Fruit fly (Drosophila melanogaster) whole organism, embryonic: ENCODE measurements around the gene CG43120.

Source experiments
- Antp ChIP-seq: fragments of 200-800 bp; sonication (Bioruptor generic); optimal IDR thresholded peaks from 3 replicates; lab custom pipeline; 2016; ENCODE audit warnings: missing biosample characterization, missing genetic modification characterization
- Atf3 ChIP-seq: fragments of 200-800 bp; sonication (Bioruptor generic); optimal IDR thresholded peaks from 3 replicates; lab custom pipeline; 2016; ENCODE audit warnings: missing biosample characterization, missing genetic modification characterization
- CG10654 ChIP-seq: fragments of 200-800 bp; sonication (Bioruptor generic); optimal IDR thresholded peaks from 2 replicates; lab custom pipeline; 2016; ENCODE audit warnings: missing biosample characterization, missing genetic modification characterization
- CG11456 ChIP-seq: fragments of 200-800 bp; sonication (Bioruptor generic); IDR thresholded peaks from 3 replicates; pipeline ENCODE4 v1.3.6; 2022; ENCODE audit warnings: missing biosample characterization, missing genetic modification characterization
- CG11560 ChIP-seq: fragments of 200-800 bp; sonication (Bioruptor generic); IDR thresholded peaks from 3 replicates; pipeline ENCODE4 v1.3.6; 2022; ENCODE audit warnings: missing biosample characterization, missing genetic modification characterization
- CG12104 ChIP-seq: fragments of 200-800 bp; sonication (Bioruptor generic); optimal IDR thresholded peaks from 3 replicates; lab custom pipeline; 2016; ENCODE audit warnings: missing biosample characterization, missing genetic modification characterization
- CG12155 ChIP-seq: fragments of 200-800 bp; sonication (Bioruptor generic); optimal IDR thresholded peaks from 3 replicates; lab custom pipeline; 2016; ENCODE audit warnings: missing biosample characterization, missing genetic modification characterization
- CG12391 ChIP-seq: fragments of 200-800 bp; sonication (Bioruptor generic); optimal IDR thresholded peaks from 3 replicates; lab custom pipeline; 2018; ENCODE audit warnings: missing biosample characterization, mild to moderate bottlenecking, missing genetic modification characterization, moderate library complexity
- CG15011 ChIP-seq: fragments of 200-800 bp; sonication (Bioruptor generic); optimal IDR thresholded peaks from 3 replicates; lab custom pipeline; 2018; ENCODE audit warnings: missing biosample characterization, mild to moderate bottlenecking, missing genetic modification characterization
- CG16815 ChIP-seq: fragments of 200-800 bp; sonication (Bioruptor generic); optimal IDR thresholded peaks from 3 replicates; lab custom pipeline; 2017; ENCODE audit warnings: missing biosample characterization, mild to moderate bottlenecking, missing genetic modification characterization
- CG17359 ChIP-seq: fragments of 200-800 bp; sonication (Bioruptor generic); optimal IDR thresholded peaks from 3 replicates; lab custom pipeline; 2018; ENCODE audit warnings: missing biosample characterization, mild to moderate bottlenecking, missing genetic modification characterization, moderate library complexity
- CG17612 ChIP-seq: fragments of 200-800 bp; sonication (Bioruptor generic); IDR thresholded peaks from 2 replicates; pipeline ENCODE4 v1.3.6; 2022; ENCODE audit warnings: missing biosample characterization, missing genetic modification characterization
- CG2116 ChIP-seq: fragments of 200-800 bp; sonication (Bioruptor generic); optimal IDR thresholded peaks from 3 replicates; lab custom pipeline; 2018; ENCODE audit warnings: missing biosample characterization, mild to moderate bottlenecking, missing genetic modification characterization
- CG6654 ChIP-seq: fragments of 200-800 bp; sonication (Bioruptor generic); optimal IDR thresholded peaks from 2 replicates; lab custom pipeline; 2017; ENCODE audit warnings: missing biosample characterization, mild to moderate bottlenecking, missing genetic modification characterization
- CG7556 ChIP-seq: fragments of 200-800 bp; sonication (Bioruptor generic); optimal IDR thresholded peaks from 2 replicates; lab custom pipeline; 2017; ENCODE audit warnings: missing biosample characterization, mild to moderate bottlenecking, missing genetic modification characterization
- CG8281 ChIP-seq: fragments of 200-800 bp; sonication (Bioruptor generic); optimal IDR thresholded peaks from 2 replicates; lab custom pipeline; 2018; ENCODE audit warnings: missing biosample characterization, mild to moderate bottlenecking, missing genetic modification characterization, moderate library complexity
- CG9797 ChIP-seq: fragments of 200-800 bp; sonication (Bioruptor generic); optimal IDR thresholded peaks from 3 replicates; lab custom pipeline; 2018; ENCODE audit warnings: missing biosample characterization, mild to moderate bottlenecking, missing genetic modification characterization
- CG9876 ChIP-seq: fragments of 200-800 bp; sonication (Bioruptor generic); optimal IDR thresholded peaks from 2 replicates; lab custom pipeline; 2016; ENCODE audit warnings: missing biosample characterization, missing genetic modification characterization
- Dek ChIP-seq: fragments of 200-800 bp; sonication (Bioruptor generic); optimal IDR thresholded peaks from 3 replicates; lab custom pipeline; 2019; ENCODE audit warnings: missing biosample characterization, mild to moderate bottlenecking, missing genetic modification characterization, moderate library complexity
- Dll ChIP-seq: fragments of 200-800 bp; sonication (Bioruptor generic); IDR thresholded peaks from 4 replicates; pipeline ENCODE4 v1.3.6; 2022; ENCODE audit warnings: missing biosample characterization, missing genetic modification characterization; ENCODE audit not compliant: partially characterized antibody
- Ets65A ChIP-seq: fragments of 200-800 bp; sonication (Bioruptor generic); peaks from one replicate; lab custom pipeline; 2016; ENCODE audit warnings: missing biosample characterization, missing genetic modification characterization
- Fer3 ChIP-seq: fragments of 200-800 bp; sonication (Bioruptor generic); optimal IDR thresholded peaks from 2 replicates; lab custom pipeline; 2018; ENCODE audit warnings: missing biosample characterization, mild to moderate bottlenecking, missing genetic modification characterization, moderate library complexity
- H2.0 ChIP-seq: fragments of 200-800 bp; sonication (Bioruptor generic); IDR thresholded peaks from 2 replicates; pipeline ENCODE4 v1.3.6; 2022; ENCODE audit warnings: missing biosample characterization, missing genetic modification characterization
- HHEX ChIP-seq: fragments of 200-800 bp; sonication (Bioruptor generic); optimal IDR thresholded peaks from 3 replicates; lab custom pipeline; 2017; ENCODE audit warnings: missing biosample characterization, mild to moderate bottlenecking, missing genetic modification characterization, missing genetic modification reagents
- MESR4 ChIP-seq: fragments of 200-800 bp; sonication (Bioruptor generic); optimal IDR thresholded peaks from 2 replicates; lab custom pipeline; 2018; ENCODE audit warnings: missing biosample characterization, mild to moderate bottlenecking, missing genetic modification characterization, moderate library complexity
- Mad ChIP-seq: fragments of 200-800 bp; sonication (Bioruptor generic); optimal IDR thresholded peaks from 2 replicates; lab custom pipeline; 2016; ENCODE audit warnings: missing biosample characterization, missing genetic modification characterization
- Taf1 ChIP-seq: fragments of 200-800 bp; sonication (Bioruptor generic); IDR thresholded peaks from 2 replicates; pipeline ENCODE4 v1.3.6; 2022; ENCODE audit warnings: missing biosample characterization, missing genetic modification characterization
- Vsx1 ChIP-seq: fragments of 200-800 bp; sonication (Bioruptor generic); optimal IDR thresholded peaks from 2 replicates; lab custom pipeline; 2017; ENCODE audit warnings: missing biosample characterization, mild to moderate bottlenecking, missing genetic modification characterization, missing genetic modification reagents
- Xbp1 ChIP-seq: fragments of 200-800 bp; sonication (Bioruptor generic); optimal IDR thresholded peaks from 3 replicates; lab custom pipeline; 2016; ENCODE audit warnings: missing biosample characterization, mild to moderate bottlenecking, missing genetic modification characterization
- bigmax ChIP-seq: fragments of 200-800 bp; sonication (Bioruptor generic); optimal IDR thresholded peaks from 2 replicates; lab custom pipeline; 2018; ENCODE audit warnings: missing biosample characterization, mild to moderate bottlenecking, missing genetic modification characterization
- cad ChIP-seq: fragments of >200 bp; optimal IDR thresholded peaks from 2 replicates; lab custom pipeline; 2017; ENCODE audit warnings: missing biosample characterization, missing genetic modification characterization
- cg ChIP-seq: fragments of 200-800 bp; sonication (Bioruptor generic); optimal IDR thresholded peaks from 3 replicates; lab custom pipeline; 2019; ENCODE audit warnings: missing biosample characterization, mild to moderate bottlenecking, missing genetic modification characterization, moderate library complexity
- chif ChIP-seq, 2 experiments: fragments of 200-800 bp; sonication (Bioruptor generic); optimal IDR thresholded peaks; 3 replicates each; lab custom pipeline; 2016; ENCODE audit warnings: missing biosample characterization in 2 of 2, missing genetic modification characterization in 2 of 2
- chm ChIP-seq: fragments of 200-800 bp; sonication (Bioruptor generic); IDR thresholded peaks from 2 replicates; pipeline ENCODE4 v1.3.6; 2022; ENCODE audit warnings: missing biosample characterization, missing genetic modification characterization
- chn ChIP-seq: fragments of 200-800 bp; sonication (Bioruptor generic); optimal IDR thresholded peaks from 2 replicates; lab custom pipeline; 2016; ENCODE audit warnings: missing biosample characterization, missing genetic modification characterization
- cwo ChIP-seq: fragments of 200-800 bp; sonication (Bioruptor generic); optimal IDR thresholded peaks from 3 replicates; lab custom pipeline; 2017; ENCODE audit warnings: missing biosample characterization, missing genetic modification characterization, mild to moderate bottlenecking, moderate library complexity, missing genetic modification reagents
- fd64A ChIP-seq: fragments of 200-800 bp; sonication (Bioruptor generic); optimal IDR thresholded peaks from 3 replicates; lab custom pipeline; 2018; ENCODE audit warnings: missing biosample characterization, mild to moderate bottlenecking, missing genetic modification characterization
- fd96Cb ChIP-seq: fragments of 200-800 bp; sonication (Bioruptor generic); optimal IDR thresholded peaks from 2 replicates; lab custom pipeline; 2018; ENCODE audit warnings: missing biosample characterization, mild to moderate bottlenecking, missing genetic modification characterization, moderate library complexity
- gcm ChIP-seq: fragments of 200-800 bp; sonication (Bioruptor generic); optimal IDR thresholded peaks from 2 replicates; lab custom pipeline; 2019; ENCODE audit warnings: missing biosample characterization, mild to moderate bottlenecking, missing genetic modification characterization, moderate library complexity
- hb ChIP-seq: fragments of 200-800 bp; sonication (Bioruptor generic); IDR thresholded peaks from 3 replicates; pipeline ENCODE4 v1.3.6; 2022; ENCODE audit warnings: missing biosample characterization, missing genetic modification characterization; ENCODE audit not compliant: partially characterized antibody
- hbn ChIP-seq: fragments of 200-800 bp; sonication (Bioruptor generic); IDR thresholded peaks from 2 replicates; pipeline ENCODE4 v1.3.6; 2022; ENCODE audit warnings: missing biosample characterization, missing genetic modification characterization; ENCODE audit not compliant: partially characterized antibody
- lilli ChIP-seq: fragments of 200-800 bp; sonication (Bioruptor generic); optimal IDR thresholded peaks from 3 replicates; lab custom pipeline; 2016; ENCODE audit warnings: missing biosample characterization, missing genetic modification characterization
- lola ChIP-seq, 3 experiments: fragments of >200 bp in 2 of 3; fragments of 200-800 bp in 1 of 3; sonication (Bioruptor generic) in 1 of 3; optimal IDR thresholded peaks; 2 replicates each; lab custom pipeline; 2017 to 2019; ENCODE audit warnings: missing biosample characterization in 3 of 3, missing genetic modification characterization in 3 of 3, mild to moderate bottlenecking in 1 of 3, moderate library complexity in 1 of 3
- mam ChIP-seq: fragments of 200-800 bp; sonication (Bioruptor generic); optimal IDR thresholded peaks from 3 replicates; lab custom pipeline; 2016; ENCODE audit warnings: missing biosample characterization, missing genetic modification characterization
- mld ChIP-seq: fragments of 200-800 bp; sonication (Bioruptor generic); IDR thresholded peaks from 3 replicates; pipeline ENCODE4 v1.3.6; 2022; ENCODE audit warnings: missing biosample characterization, missing genetic modification characterization; ENCODE audit not compliant: partially characterized antibody
- pum ChIP-seq: fragments of 200-800 bp; sonication (Bioruptor generic); optimal IDR thresholded peaks from 2 replicates; lab custom pipeline; 2016; ENCODE audit warnings: missing biosample characterization, missing genetic modification characterization
- sima ChIP-seq: fragments of 200-800 bp; sonication (Bioruptor generic); optimal IDR thresholded peaks from 2 replicates; lab custom pipeline; 2016; ENCODE audit warnings: missing biosample characterization, missing genetic modification characterization
- sna ChIP-seq: fragments of 200-800 bp; sonication (Bioruptor generic); IDR thresholded peaks from 2 replicates; pipeline ENCODE4 v1.3.6; 2022; ENCODE audit warnings: missing biosample characterization, missing genetic modification characterization; ENCODE audit not compliant: partially characterized antibody
- sob ChIP-seq: fragments of 200-800 bp; sonication (Bioruptor generic); IDR thresholded peaks from 2 replicates; pipeline ENCODE4 v1.3.6; 2022; ENCODE audit warnings: missing biosample characterization, missing genetic modification characterization
- vvl ChIP-seq: fragments of 200-800 bp; sonication (Bioruptor generic); IDR thresholded peaks from 2 replicates; pipeline ENCODE4 v1.3.6; 2022; ENCODE audit warnings: missing biosample characterization, missing genetic modification characterization

Gene CG43120

DNA sequence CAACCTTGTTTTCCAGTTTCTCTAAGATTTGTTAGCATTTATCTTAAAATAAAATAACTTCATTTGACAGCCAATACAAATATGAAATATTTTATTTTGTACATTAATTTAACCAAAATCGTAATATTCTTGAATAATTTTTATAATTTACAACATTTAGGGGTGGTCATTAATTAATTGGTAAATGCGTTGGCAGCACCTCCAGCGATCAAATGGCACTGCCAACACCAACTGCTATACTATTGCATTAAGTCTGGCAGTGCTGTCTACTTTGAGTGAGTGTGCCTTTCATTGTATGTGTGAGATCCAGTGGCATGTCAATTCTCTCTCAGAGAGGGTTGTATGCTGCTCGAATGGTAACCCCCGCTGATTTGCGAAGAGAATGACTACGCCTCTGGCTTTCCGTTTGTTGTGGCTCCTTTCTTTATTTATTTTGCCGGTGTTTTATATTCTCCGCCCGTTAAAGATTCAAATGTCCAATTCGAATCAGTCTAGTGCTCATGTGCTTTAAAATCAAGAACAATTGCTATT, 28.5 kb downstream of the CG43120 start, which contains the start of gene CG3919 (continued):
- TF ChIP-seq lola (GFP tag; optimal IDR thresholded peaks at IDR 0.05; lab: Kevin White, UChicago) (peak in 1 of 3 experiments; percentile 73), Vsx1 (GFP tag; lab: Kevin White, UChicago) (peak; percentile 45), chif (GFP tag; optimal IDR thresholded peaks at IDR 0.05; lab: Kevin White, UChicago) (peak in 1 of 2 experiments; percentile 34), CG10654 (GFP tag; lab: Kevin White, UChicago) (peak; percentile 26), Mad (no peak), HHEX (GFP tag; lab: Kevin White, UChicago) (peak; percentile 55), CG16815 (peak; percentile 70), Dek (peak; percentile 52), Taf1 (GFP tag; lab: Robert Waterston, UW) (no peak), CG8281 (peak; percentile 28), bigmax (GFP tag; lab: Kevin White, UChicago) (no peak), CG12104 (GFP tag; lab: Kevin White, UChicago) (peak; percentile 69), Ets65A (peak; percentile 97), pum (GFP tag; lab: Kevin White, UChicago) (peak; percentile 37), chm (GFP tag; lab: Robert Waterston, UW) (peak; percentile 75; the same call in 1 of the 2 replicates), CG11560 (tag; lab: Robert Waterston, UW) (no peak), CG17612 (GFP tag; lab: Robert Waterston, UW) (0 out of 2 replicates have a peak, but pooled peaks have one; percentile 4), lilli (peak; percentile 37), cg (GFP tag; lab: Kevin White, UChicago) (peak; percentile 83), CG2116 (GFP tag; lab: Kevin White, UChicago) (peak; percentile 37), Dll (GFP tag; lab: Robert Waterston, UW) (no peak), Antp (GFP tag; lab: Kevin White, UChicago) (peak; percentile 81), Atf3 (GFP tag; lab: Kevin White, UChicago) (no peak), gcm (GFP tag; lab: Kevin White, UChicago) (no peak), H2.0 (GFP tag; lab: Robert Waterston, UW) (peak; percentile 46; the same call in 1 of the 2 replicates), CG12391 (tag; lab: Kevin White, UChicago) (peak; percentile 78), vvl (GFP tag; lab: Robert Waterston, UW) (peak; percentile 83), CG15011 (GFP tag; lab: Kevin White, UChicago) (no peak), hbn (GFP tag; lab: Robert Waterston, UW) (no peak), Xbp1 (GFP tag; lab: Kevin White, UChicago) (peak; percentile 47), chn (GFP tag; lab: Kevin White, UChicago) (peak; percentile 44), cwo (no peak), MESR4 (GFP tag; lab: Kevin White, UChicago) (peak; percentile 18), Fer3 (peak; percentile 39), sob (GFP tag; lab: Robert Waterston, UW) (peak; percentile 72), cad (GFP tag; lab: Kevin White, UChicago) (no peak), CG12155 (GFP tag; lab: Kevin White, UChicago) (peak; percentile 48), CG6654 (GFP tag; lab: Kevin White, UChicago) (peak; percentile 49), CG9876 (GFP tag; lab: Kevin White, UChicago) (no peak), hb (GFP tag; lab: Robert Waterston, UW) (no peak), CG11456 (GFP tag; lab: Robert Waterston, UW) (peak; percentile 71), fd96Cb (tag; lab: Kevin White, UChicago) (peak; percentile 49), CG17359 (tag; lab: Kevin White, UChicago) (peak; percentile 24), sna (GFP tag; lab: Robert Waterston, UW) (no peak), CG7556 (GFP tag; lab: Kevin White, UChicago) (peak; percentile 84), sima (GFP tag; lab: Kevin White, UChicago) (no peak), mld (no peak), fd64A (GFP tag; lab: Kevin White, UChicago) (no peak), CG9797 (GFP tag; lab: Kevin White, UChicago) (no peak), mam (peak; percentile 71)
